Worm (Caenorhabditis elegans) whole organism, mixed stage, embryonic: ENCODE results near the gene C05B5.12.

ENCODE experiments used
- ceh-39 ChIP-seq: fragments of 150-350 bp; optimal IDR thresholded peaks from 2 replicates; lab custom pipeline; 2014; ENCODE audit warnings: missing biosample characterization, missing genetic modification characterization
- ham-2 ChIP-seq: fragments of 200-800 bp; sonication (Bioruptor generic); optimal IDR thresholded peaks from 2 replicates; lab custom pipeline; 2018; ENCODE audit warnings: mild to moderate bottlenecking, missing genetic modification characterization, missing compliant biosample characterization
- nhr-237 ChIP-seq: fragments of 150-350 bp; optimal IDR thresholded peaks from 2 replicates; lab custom pipeline; 2014; ENCODE audit warnings: missing biosample characterization, missing genetic modification characterization
- nhr-76 ChIP-seq: sonication (generic microtip); optimal IDR thresholded peaks from 2 replicates; lab custom pipeline; 2017; ENCODE audit warnings: missing biosample characterization, missing genetic modification characterization

DNA sequence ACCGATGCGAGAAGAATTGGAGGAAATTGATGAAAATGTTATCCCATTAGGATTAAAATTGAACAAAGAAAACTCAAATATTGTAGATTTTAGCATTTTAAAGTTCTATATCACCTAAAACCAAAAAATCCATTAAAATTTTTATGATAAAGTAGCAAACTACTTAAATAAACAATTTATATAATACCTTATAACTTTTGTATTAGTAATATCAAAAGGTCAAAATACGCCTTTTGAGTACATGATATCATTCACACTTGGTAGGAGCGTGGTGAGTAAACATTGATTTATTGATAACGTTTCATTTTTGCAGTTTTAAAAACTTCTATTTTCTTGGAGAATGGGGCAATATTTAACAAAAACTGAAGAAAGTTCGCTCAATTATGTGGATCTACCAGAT, 13.9 kb downstream of the C05B5.12 start, which contains the start of gene C05B5.5:
- TF ChIP-seq nhr-237 (tag; lab: Kevin White, UChicago) = no peak
- TF ChIP-seq ceh-39 (tag; lab: Kevin White, UChicago) = no peak
- no peak for TF ChIP-seq ham-2 (GFP tag; lab: Kevin White, UChicago)
- TF ChIP-seq nhr-76 (tag; lab: Kevin White, UChicago) = no peak
